Fruit fly (Drosophila melanogaster) Kc167 (cell line): ENCODE measurements around the gene HINT1.

Experiments used
- Sin3A ChIP-seq: fragments of >200 bp; optimal IDR thresholded peaks from 2 replicates; lab custom pipeline; 2018; ENCODE audit warnings: missing external identifiers
- psq ChIP-seq: fragments of >200 bp; optimal IDR thresholded peaks from 2 replicates; lab custom pipeline; 2017; ENCODE audit warnings: missing external identifiers

DNA sequence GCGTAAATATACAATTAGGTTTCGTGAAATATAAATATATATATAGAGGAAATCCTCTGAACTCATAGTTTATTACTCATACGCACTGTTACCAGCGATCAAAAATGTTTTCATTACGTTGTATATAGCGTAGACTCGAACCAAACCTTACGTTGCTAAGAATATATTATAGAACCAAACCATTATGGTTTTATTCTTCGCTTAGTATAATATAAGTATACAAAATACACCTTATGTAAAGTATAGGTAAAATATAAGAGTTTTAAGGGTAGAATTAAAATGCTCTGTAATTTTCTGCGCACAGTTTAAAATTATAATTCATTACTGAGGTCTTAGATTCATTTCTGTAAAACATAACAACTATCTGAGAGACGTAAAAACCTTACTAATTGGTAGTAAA lies 45.5 kb upstream of the HINT1 start:
- TF ChIP-seq psq (no peak), Sin3A (lab: Kevin White, UChicago) (no peak)
